Worm (Caenorhabditis elegans) whole organism, L2 larva: ENCODE data around the gene mdt-20.
A peak's percentile ranks its signal among the peaks of the same experiment; 100 is the strongest.
"Not testable (repeated sequence)": the region's sequence is repeated elsewhere in the genome, so short reads cannot be mapped to it uniquely, and the experiment has no call there.

Experiments used
- C34F6.9 ChIP-seq: fragments of 150-350 bp; optimal IDR thresholded peaks from 2 replicates; lab custom pipeline; 2014; ENCODE audit warnings: missing biosample characterization, missing genetic modification characterization
- R02D3.7 ChIP-seq: fragments of 150-350 bp; optimal IDR thresholded peaks from 2 replicates; lab custom pipeline; 2014; ENCODE audit warnings: missing biosample characterization, missing genetic modification characterization
- Y55F3AM.14 ChIP-seq: fragments of 200-800 bp; sonication (Bioruptor generic); optimal IDR thresholded peaks from 2 replicates; lab custom pipeline; 2018; ENCODE audit warnings: mild to moderate bottlenecking, missing genetic modification characterization, missing compliant biosample characterization
- ZK546.5 ChIP-seq: sonication (generic microtip); optimal IDR thresholded peaks from 2 replicates; lab custom pipeline; 2017; ENCODE audit warnings: missing biosample characterization, missing genetic modification characterization
- aly-2 ChIP-seq: fragments of 150-350 bp; optimal IDR thresholded peaks from 2 replicates; lab custom pipeline; 2014; ENCODE audit warnings: missing biosample characterization, missing genetic modification characterization
- ama-1 ChIP-seq: fragments of 150-350 bp; optimal IDR thresholded peaks from 2 replicates; lab custom pipeline; 2018; ENCODE audit warnings: inconsistent platforms
- blmp-1 ChIP-seq: sonication (generic microtip); optimal IDR thresholded peaks from 2 replicates; lab custom pipeline; 2017; ENCODE audit warnings: missing genetic modification characterization, mild to moderate bottlenecking, missing compliant biosample characterization, antibody characterized with exemption, moderate library complexity; ENCODE audit not compliant: insufficient read depth
- ceh-82 ChIP-seq: fragments of 150-350 bp; optimal IDR thresholded peaks from 2 replicates; lab custom pipeline; 2014; ENCODE audit warnings: missing biosample characterization, missing genetic modification characterization
- crh-2 ChIP-seq: sonication (generic microtip); optimal IDR thresholded peaks from 2 replicates; lab custom pipeline; 2017; ENCODE audit warnings: missing biosample characterization, missing genetic modification characterization
- dmd-4 ChIP-seq: sonication (generic microtip); optimal IDR thresholded peaks from 2 replicates; lab custom pipeline; 2017; ENCODE audit warnings: missing biosample characterization, missing genetic modification characterization
- elt-1 ChIP-seq: fragments of 150-350 bp; optimal IDR thresholded peaks from 2 replicates; lab custom pipeline; 2014; ENCODE audit warnings: missing biosample characterization, missing genetic modification characterization
- elt-3 ChIP-seq: sonication (generic microtip); optimal IDR thresholded peaks from 2 replicates; lab custom pipeline; 2017; ENCODE audit warnings: missing biosample characterization, missing genetic modification characterization
- fos-1 ChIP-seq: fragments of 150-350 bp; optimal IDR thresholded peaks from 2 replicates; lab custom pipeline; 2014; ENCODE audit warnings: missing biosample characterization, missing genetic modification characterization
- gmeb-1 ChIP-seq: fragments of 150-350 bp; optimal IDR thresholded peaks from 2 replicates; lab custom pipeline; 2014; ENCODE audit warnings: missing biosample characterization, missing genetic modification characterization
- lin-11 ChIP-seq: fragments of 150-350 bp; sonication (generic microtip); optimal IDR thresholded peaks from 2 replicates; lab custom pipeline; 2014; ENCODE audit warnings: missing biosample characterization, missing genetic modification characterization, inconsistent platforms, mixed read lengths
- lin-13 ChIP-seq: fragments of 150-350 bp; optimal IDR thresholded peaks from 2 replicates; lab custom pipeline; 2014; ENCODE audit warnings: missing biosample characterization, missing genetic modification reagents, missing genetic modification characterization
- lsy-2 ChIP-seq, 2 experiments: fragments of 150-350 bp in 1 of 2; sonication (generic microtip) in 1 of 2; optimal IDR thresholded peaks; 2 replicates each; lab custom pipeline; 2014 to 2017; ENCODE audit warnings: missing biosample characterization in 2 of 2, missing genetic modification characterization in 2 of 2
- mab-5 ChIP-seq: fragments of 150-350 bp; optimal IDR thresholded peaks from 2 replicates; lab custom pipeline; 2014; ENCODE audit warnings: missing biosample characterization, missing genetic modification characterization
- mbf-1 ChIP-seq: sonication (generic microtip); optimal IDR thresholded peaks from 2 replicates; lab custom pipeline; 2017; ENCODE audit warnings: missing biosample characterization, missing genetic modification characterization
- mdl-1 ChIP-seq, 2 experiments: fragments of 150-350 bp in 1 of 2; sonication (generic microtip) in 1 of 2; optimal IDR thresholded peaks; 2 replicates each; lab custom pipeline; 2017; ENCODE audit warnings: missing biosample characterization in 2 of 2, missing genetic modification characterization in 2 of 2
- nhr-10 ChIP-seq: sonication (generic microtip); optimal IDR thresholded peaks from 2 replicates; lab custom pipeline; 2017; ENCODE audit warnings: missing biosample characterization, missing genetic modification characterization
- nhr-11 ChIP-seq: fragments of 150-350 bp; optimal IDR thresholded peaks from 2 replicates; lab custom pipeline; 2014; ENCODE audit warnings: missing biosample characterization, missing genetic modification characterization
- nhr-12 ChIP-seq: fragments of 150-350 bp; optimal IDR thresholded peaks from 2 replicates; lab custom pipeline; 2014; ENCODE audit warnings: missing biosample characterization, missing genetic modification characterization
- nhr-23 ChIP-seq: fragments of 150-350 bp; optimal IDR thresholded peaks from 2 replicates; lab custom pipeline; 2014; ENCODE audit warnings: missing biosample characterization, missing genetic modification reagents, missing genetic modification characterization
- nhr-237 ChIP-seq: fragments of 150-350 bp; optimal IDR thresholded peaks from 2 replicates; lab custom pipeline; 2014; ENCODE audit warnings: missing biosample characterization, missing genetic modification characterization
- nhr-25 ChIP-seq: fragments of 150-350 bp; sonication (generic microtip); optimal IDR thresholded peaks from 3 replicates; lab custom pipeline; 2014; ENCODE audit warnings: missing biosample characterization, missing genetic modification characterization
- nhr-6 ChIP-seq: fragments of 150-350 bp; optimal IDR thresholded peaks from 2 replicates; lab custom pipeline; 2014; ENCODE audit warnings: missing biosample characterization, missing genetic modification characterization
- nhr-77 ChIP-seq: fragments of 150-350 bp; optimal IDR thresholded peaks from 2 replicates; lab custom pipeline; 2014; ENCODE audit warnings: missing biosample characterization, missing genetic modification characterization
- sem-4 ChIP-seq: fragments of 150-350 bp; optimal IDR thresholded peaks from 2 replicates; lab custom pipeline; 2014; ENCODE audit warnings: missing biosample characterization, missing genetic modification reagents, missing genetic modification characterization
- skn-1 ChIP-seq: sonication (generic microtip); optimal IDR thresholded peaks from 2 replicates; lab custom pipeline; 2017; ENCODE audit warnings: missing biosample characterization, missing genetic modification characterization
- sma-3 ChIP-seq: sonication (generic microtip); optimal IDR thresholded peaks from 2 replicates; lab custom pipeline; 2016; ENCODE audit warnings: missing genetic modification reagents, missing genetic modification characterization, missing compliant biosample characterization
- sma-9 ChIP-seq, 2 experiments: fragments of 150-350 bp in 1 of 2; sonication (generic microtip) in 1 of 2; optimal IDR thresholded peaks; 2 replicates each; lab custom pipeline; 2014 to 2016; ENCODE audit warnings: missing genetic modification characterization in 2 of 2, mild to moderate bottlenecking in 1 of 2, missing biosample characterization in 1 of 2, missing compliant biosample characterization in 1 of 2, missing genetic modification reagents in 1 of 2, moderate library complexity in 1 of 2
- snpc-4 ChIP-seq: fragments of 150-350 bp; optimal IDR thresholded peaks from 2 replicates; lab custom pipeline; 2014; ENCODE audit warnings: missing biosample characterization, missing genetic modification characterization
- unc-39 ChIP-seq: fragments of 150-350 bp; optimal IDR thresholded peaks from 2 replicates; lab custom pipeline; 2014; ENCODE audit warnings: missing biosample characterization, missing genetic modification characterization
- unc-55 ChIP-seq: fragments of 150-350 bp; sonication (generic microtip); optimal IDR thresholded peaks from 3 replicates; lab custom pipeline; 2014; ENCODE audit warnings: missing biosample characterization, missing genetic modification reagents, missing genetic modification characterization
- unc-62 ChIP-seq: fragments of 150-350 bp; optimal IDR thresholded peaks from 2 replicates; lab custom pipeline; 2014; ENCODE audit warnings: missing biosample characterization, missing genetic modification reagents, missing genetic modification characterization
- zag-1 ChIP-seq: fragments of 150-350 bp; optimal IDR thresholded peaks from 2 replicates; lab custom pipeline; 2014; ENCODE audit warnings: missing biosample characterization, missing genetic modification characterization
- ztf-1 ChIP-seq: fragments of 200-800 bp; sonication (Bioruptor generic); conservative IDR thresholded peaks from 2 replicates; pipeline ENCODE4 v1.3.6; 2022; ENCODE audit warnings: missing genetic modification characterization, missing compliant biosample characterization
- ztf-11 ChIP-seq: sonication (generic microtip); optimal IDR thresholded peaks from 2 replicates; lab custom pipeline; 2017; ENCODE audit warnings: missing biosample characterization, missing genetic modification characterization
- ztf-4 ChIP-seq: fragments of 150-350 bp; optimal IDR thresholded peaks from 2 replicates; lab custom pipeline; 2014; ENCODE audit warnings: missing biosample characterization, missing genetic modification characterization

Gene mdt-20

ce11 chrIV:1176613-1177012 lies 11.0 kb upstream of the mdt-20 start:
- TF ChIP-seq mab-5 (tag; lab: Kevin White, UChicago) (no peak), nhr-10 (tag; lab: Kevin White, UChicago) (no peak), dmd-4 (no peak), unc-39 (tag; lab: Kevin White, UChicago) (no peak), C34F6.9 (no peak), nhr-23 (no peak), gmeb-1 (no peak), fos-1 (no peak), ZK546.5 (no peak), snpc-4 (no peak), ztf-11 (tag; lab: Kevin White, UChicago) (no peak), nhr-237 (tag; lab: Kevin White, UChicago) (no peak), Y55F3AM.14 (GFP tag; lab: Kevin White, UChicago) (no peak), ztf-1 (GFP tag; lab: Robert Waterston, UW) (no peak), crh-2 (tag; lab: Kevin White, UChicago) (no peak), sem-4 (tag; lab: Kevin White, UChicago) (no peak), lin-11 (tag; lab: Kevin White, UChicago) (no peak)

DNA sequence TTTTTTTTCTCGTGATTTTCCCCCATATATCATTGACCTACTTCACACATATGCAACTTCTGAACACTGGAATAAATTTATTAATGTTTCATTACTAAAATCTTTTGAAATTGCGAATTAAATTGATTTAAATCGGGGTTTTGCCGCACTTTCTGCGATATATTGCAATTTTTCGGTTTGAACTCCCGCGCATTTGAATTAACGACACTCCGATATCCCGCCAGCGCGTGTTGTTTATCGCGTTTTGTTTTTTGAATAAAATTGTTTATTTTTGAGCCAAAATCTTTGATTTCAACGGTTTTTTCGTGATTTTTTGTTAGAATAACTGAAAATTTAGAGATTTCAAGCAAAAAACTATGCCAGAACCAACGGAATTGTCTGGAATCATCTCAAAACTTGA lies 9.9 kb upstream of the mdt-20 start, which contains the start of gene Y104H12D.2:
TSS of gene Y104H12D.2 (plus strand) at position 340 of the 400 bp plus-strand sequence.
- TF ChIP-seq ztf-11 (tag; lab: Kevin White, UChicago) (no peak), sma-9 (GFP tag; optimal IDR thresholded peaks at IDR 0.05; lab: Kevin White, UChicago) (no peak), sma-9 (tag; optimal IDR thresholded peaks at IDR 0.05; lab: Kevin White, UChicago) (no peak), blmp-1 (tag; lab: Kevin White, UChicago) (no peak), nhr-10 (tag; lab: Kevin White, UChicago) (no peak), Y55F3AM.14 (GFP tag; lab: Kevin White, UChicago) (no peak), ceh-82 (no peak), nhr-25 (no peak), elt-1 (tag; lab: Kevin White, UChicago) (no peak), ama-1 (no peak), nhr-12 (no peak), elt-3 (no peak), crh-2 (tag; lab: Kevin White, UChicago) (peak; percentile 23), zag-1 (no peak), mbf-1 (tag; lab: Kevin White, UChicago) (no peak), ZK546.5 (no peak), R02D3.7 (no peak), aly-2 (tag; lab: Kevin White, UChicago) (no peak), sma-3 (GFP tag; lab: Kevin White, UChicago) (no peak), mdl-1 (tag; optimal IDR thresholded peaks at IDR 0.05; lab: Kevin White, UChicago) (no peak), nhr-77 (tag; lab: Kevin White, UChicago) (no peak), nhr-11 (tag; lab: Kevin White, UChicago) (no peak), lin-13 (GFP tag; lab: Kevin White, UChicago) (peak; percentile 37), nhr-23 (no peak), nhr-6 (tag; lab: Kevin White, UChicago) (no peak), ztf-4 (tag; lab: Kevin White, UChicago) (no peak), unc-62 (GFP tag; lab: Kevin White, UChicago) (no peak), unc-55 (GFP tag; lab: Kevin White, UChicago) (peak; percentile 35), C34F6.9 (peak; percentile 15), lsy-2 (tag; optimal IDR thresholded peaks at IDR 0.05; lab: Kevin White, UChicago) (peak; percentile 6 to 68), sem-4 (tag; lab: Kevin White, UChicago) (no peak), gmeb-1 (peak; percentile 93), unc-39 (tag; lab: Kevin White, UChicago) (no peak), fos-1 (no peak)

DNA sequence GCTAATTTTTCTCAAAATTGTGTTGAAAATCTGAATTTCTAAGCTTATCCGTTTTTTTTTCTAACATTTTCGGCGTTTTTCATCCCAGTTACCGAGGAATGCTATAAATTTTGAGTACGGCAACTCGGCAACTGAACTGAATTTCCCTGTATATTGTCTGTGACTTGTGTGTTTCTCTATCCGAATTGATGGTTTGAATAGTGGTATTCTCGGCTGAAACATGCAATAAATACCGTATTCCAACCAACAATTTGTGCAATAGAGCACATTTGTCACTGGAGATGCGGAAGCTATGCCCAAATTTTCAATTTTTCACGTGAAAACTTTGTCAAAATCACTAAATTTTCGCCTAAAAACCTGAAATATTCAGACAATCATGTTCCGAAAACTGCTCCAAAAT lies 5.3 kb upstream of the mdt-20 start, which contains the start of gene rmif-2:
TSS of gene rmif-2 (plus strand) at position 301 of the 400 bp plus-strand sequence.
- not testable (repeated sequence) for TF ChIP-seq nhr-11, skn-1, blmp-1 (tag; lab: Kevin White, UChicago)
